Fruit fly (Drosophila melanogaster) whole organism, embryonic: ENCODE results near the gene Agpat2.

Experiments
- Awh ChIP-seq: fragments of 200-800 bp; sonication (Bioruptor generic); IDR thresholded peaks from 2 replicates; pipeline ENCODE4, ENCODE4 v1.3.6; 2022; ENCODE audit warnings: missing biosample characterization, missing genetic modification characterization
- B-H2 ChIP-seq: fragments of 200-800 bp; sonication (Bioruptor generic); optimal IDR thresholded peaks from 2 replicates; lab custom pipeline; 2018; ENCODE audit warnings: missing biosample characterization, mild to moderate bottlenecking, missing genetic modification characterization
- Blimp-1 ChIP-seq: fragments of 200-800 bp; sonication (Bioruptor generic); optimal IDR thresholded peaks from 3 replicates; lab custom pipeline; 2018; ENCODE audit warnings: missing biosample characterization, missing genetic modification characterization, mild to moderate bottlenecking, moderate library complexity, missing genetic modification reagents
- CG10321 ChIP-seq: fragments of 200-800 bp; sonication (Bioruptor generic); IDR thresholded peaks from 2 replicates; pipeline ENCODE4 v1.3.6; 2022; ENCODE audit warnings: missing biosample characterization, missing genetic modification characterization
- CG10431 ChIP-seq: fragments of 200-800 bp; sonication (Bioruptor generic); optimal IDR thresholded peaks from 3 replicates; lab custom pipeline; 2018; ENCODE audit warnings: missing biosample characterization, mild to moderate bottlenecking, missing genetic modification characterization
- CG10462 ChIP-seq: fragments of 200-800 bp; sonication (Bioruptor generic); optimal IDR thresholded peaks from 2 replicates; lab custom pipeline; 2016; ENCODE audit warnings: missing biosample characterization, missing genetic modification characterization
- CG11723 ChIP-seq: fragments of 200-800 bp; sonication (Bioruptor generic); optimal IDR thresholded peaks from 2 replicates; lab custom pipeline; 2017; ENCODE audit warnings: missing biosample characterization, mild to moderate bottlenecking, missing genetic modification characterization
- CG13624 ChIP-seq: fragments of 200-800 bp; sonication (Bioruptor generic); optimal IDR thresholded peaks from 2 replicates; lab custom pipeline; 2016; ENCODE audit warnings: missing biosample characterization, missing genetic modification characterization
- CG14710 ChIP-seq: fragments of 200-800 bp; sonication (Bioruptor generic); optimal IDR thresholded peaks from 3 replicates; lab custom pipeline; 2019; ENCODE audit warnings: missing biosample characterization, mild to moderate bottlenecking, missing genetic modification characterization, moderate library complexity
- CG15601 ChIP-seq: fragments of 200-800 bp; sonication (Bioruptor generic); optimal IDR thresholded peaks from 3 replicates; lab custom pipeline; 2019; ENCODE audit warnings: missing biosample characterization, mild to moderate bottlenecking, missing genetic modification characterization, moderate library complexity
- CG17361 ChIP-seq: fragments of 200-800 bp; sonication (Bioruptor generic); IDR thresholded peaks from 3 replicates; pipeline ENCODE4 v1.3.6; 2022; ENCODE audit warnings: missing biosample characterization, missing genetic modification characterization
- CG17829 ChIP-seq: fragments of 200-800 bp; optimal IDR thresholded peaks from 2 replicates; lab custom pipeline; 2019; ENCODE audit warnings: missing biosample characterization, mild to moderate bottlenecking, missing genetic modification characterization, moderate library complexity
- CG18764 ChIP-seq: fragments of 200-800 bp; sonication (Bioruptor generic); optimal IDR thresholded peaks from 3 replicates; lab custom pipeline; 2016; ENCODE audit warnings: missing biosample characterization, missing genetic modification characterization
- CG2712 ChIP-seq: fragments of 200-800 bp; optimal IDR thresholded peaks from 3 replicates; lab custom pipeline; 2019; ENCODE audit warnings: missing biosample characterization, mild to moderate bottlenecking, missing genetic modification characterization, moderate library complexity
- CG2875 ChIP-seq: fragments of 200-800 bp; sonication (Bioruptor generic); optimal IDR thresholded peaks from 2 replicates; lab custom pipeline; 2017; ENCODE audit warnings: missing biosample characterization, mild to moderate bottlenecking, missing genetic modification characterization, missing genetic modification reagents
- CG3407 ChIP-seq: fragments of 200-800 bp; sonication (Bioruptor generic); optimal IDR thresholded peaks from 2 replicates; lab custom pipeline; 2018; ENCODE audit warnings: missing biosample characterization, mild to moderate bottlenecking, missing genetic modification characterization
- CG42726 ChIP-seq: fragments of 200-800 bp; sonication (Bioruptor generic); IDR thresholded peaks from 2 replicates; pipeline ENCODE4 v1.3.6; 2022; ENCODE audit warnings: missing biosample characterization, missing genetic modification characterization; ENCODE audit not compliant: partially characterized antibody
- CG4328 ChIP-seq: fragments of 200-800 bp; sonication (Bioruptor generic); optimal IDR thresholded peaks from 3 replicates; lab custom pipeline; 2017; ENCODE audit warnings: missing biosample characterization, missing genetic modification reagents, missing genetic modification characterization
- CG7745 ChIP-seq: fragments of 200-800 bp; sonication (Bioruptor generic); optimal IDR thresholded peaks from 2 replicates; lab custom pipeline; 2018; ENCODE audit warnings: missing biosample characterization, mild to moderate bottlenecking, missing genetic modification characterization, moderate library complexity
- CG7963 ChIP-seq: fragments of 200-800 bp; sonication (Bioruptor generic); IDR thresholded peaks from 3 replicates; pipeline ENCODE4 v1.3.6; 2022; ENCODE audit warnings: missing biosample characterization, missing genetic modification characterization; ENCODE audit not compliant: partially characterized antibody
- CG9215 ChIP-seq: fragments of 200-800 bp; sonication (Bioruptor generic); IDR thresholded peaks from 2 replicates; pipeline ENCODE4 v1.3.6; 2022; ENCODE audit warnings: missing biosample characterization, missing genetic modification characterization
- Dp ChIP-seq: fragments of 200-800 bp; sonication (Bioruptor generic); optimal IDR thresholded peaks from 2 replicates; lab custom pipeline; 2018; ENCODE audit warnings: missing biosample characterization, mild to moderate bottlenecking, missing genetic modification characterization, moderate library complexity
- Ets65A ChIP-seq: fragments of 200-800 bp; sonication (Bioruptor generic); peaks from one replicate; lab custom pipeline; 2016; ENCODE audit warnings: missing biosample characterization, missing genetic modification characterization
- HLH3B ChIP-seq: fragments of 200-800 bp; sonication (Bioruptor generic); IDR thresholded peaks from 2 replicates; pipeline ENCODE4 v1.3.6; 2022; ENCODE audit warnings: missing biosample characterization, missing genetic modification characterization
- Hand ChIP-seq: fragments of 200-800 bp; sonication (Bioruptor generic); optimal IDR thresholded peaks from 2 replicates; lab custom pipeline; 2017; ENCODE audit warnings: mild to moderate bottlenecking, missing biosample characterization, missing genetic modification reagents, missing genetic modification characterization
- Med ChIP-seq: fragments of 200-800 bp; sonication (Bioruptor generic); peaks from one replicate; lab custom pipeline; 2016; ENCODE audit warnings: missing biosample characterization, missing genetic modification characterization, mild to moderate bottlenecking, inconsistent platforms, moderate library complexity
- Nf-YB ChIP-seq: fragments of 200-800 bp; sonication (Bioruptor generic); optimal IDR thresholded peaks from 3 replicates; lab custom pipeline; 2019; ENCODE audit warnings: missing biosample characterization, mild to moderate bottlenecking, missing genetic modification characterization, moderate library complexity
- NfI ChIP-seq: fragments of 200-800 bp; sonication (Bioruptor generic); optimal IDR thresholded peaks from 3 replicates; lab custom pipeline; 2018; ENCODE audit warnings: missing biosample characterization, mild to moderate bottlenecking, missing genetic modification characterization, moderate library complexity
- Opbp ChIP-seq: fragments of 200-800 bp; sonication (Bioruptor generic); IDR thresholded peaks from 3 replicates; pipeline ENCODE4 v1.3.6; 2022; ENCODE audit warnings: missing biosample characterization, missing genetic modification characterization; ENCODE audit not compliant: partially characterized antibody
- Optix ChIP-seq: fragments of 200-800 bp; sonication (Bioruptor generic); IDR thresholded peaks from 3 replicates; pipeline ENCODE4 v1.3.6; 2022; ENCODE audit warnings: missing biosample characterization, missing genetic modification characterization
- Rfx ChIP-seq: fragments of 200-800 bp; sonication (Bioruptor generic); IDR thresholded peaks from 2 replicates; pipeline ENCODE4 v1.3.6; 2022; ENCODE audit warnings: missing biosample characterization, missing genetic modification characterization
- Six4 ChIP-seq: fragments of 200-800 bp; sonication (Bioruptor generic); optimal IDR thresholded peaks from 2 replicates; lab custom pipeline; 2016; ENCODE audit warnings: missing biosample characterization, missing genetic modification characterization
- Ssrp ChIP-seq: fragments of 200-800 bp; sonication (Bioruptor generic); optimal IDR thresholded peaks from 2 replicates; lab custom pipeline; 2018; ENCODE audit warnings: missing biosample characterization, mild to moderate bottlenecking, missing genetic modification characterization, moderate library complexity
- az2 ChIP-seq: fragments of 200-800 bp; sonication (Bioruptor generic); optimal IDR thresholded peaks from 3 replicates; lab custom pipeline; 2016; ENCODE audit warnings: missing biosample characterization, missing genetic modification characterization
- btn ChIP-seq: fragments of 200-800 bp; sonication (Bioruptor generic); optimal IDR thresholded peaks from 2 replicates; lab custom pipeline; 2016; ENCODE audit warnings: missing biosample characterization, missing genetic modification characterization
- chm ChIP-seq: fragments of 200-800 bp; sonication (Bioruptor generic); IDR thresholded peaks from 2 replicates; pipeline ENCODE4 v1.3.6; 2022; ENCODE audit warnings: missing biosample characterization, missing genetic modification characterization
- danr ChIP-seq: fragments of 200-800 bp; sonication (Bioruptor generic); IDR thresholded peaks from 2 replicates; pipeline ENCODE4 v1.3.6; 2022; ENCODE audit warnings: missing biosample characterization, missing genetic modification characterization
- dmrt99B ChIP-seq: fragments of 200-800 bp; sonication (Bioruptor generic); optimal IDR thresholded peaks from 2 replicates; lab custom pipeline; 2018; ENCODE audit warnings: missing biosample characterization, mild to moderate bottlenecking, missing genetic modification characterization, moderate library complexity
- gfzf ChIP-seq: fragments of 200-800 bp; sonication (Bioruptor generic); optimal IDR thresholded peaks from 2 replicates; lab custom pipeline; 2016; ENCODE audit warnings: missing biosample characterization, mild to moderate bottlenecking, missing genetic modification characterization, moderate library complexity
- pan ChIP-seq, 4 experiments: fragments of >200 bp in 3 of 4; fragments of 200-800 bp in 1 of 4; sonication (Bioruptor generic) in 1 of 4; optimal IDR thresholded peaks in 3 of 4; IDR thresholded peaks in 1 of 4; 2 replicates each; pipeline versions ENCODE4 v1.3.6 to Lab custom; 2017 to 2022; ENCODE audit warnings: missing biosample characterization in 2 of 4, missing genetic modification characterization in 2 of 4, mixed read lengths in 1 of 4
- pfk ChIP-seq: fragments of 200-800 bp; sonication (Bioruptor generic); optimal IDR thresholded peaks from 2 replicates; lab custom pipeline; 2018; ENCODE audit warnings: missing biosample characterization, mild to moderate bottlenecking, missing genetic modification characterization, moderate library complexity
- pzg ChIP-seq: fragments of 200-800 bp; sonication (Bioruptor generic); optimal IDR thresholded peaks from 3 replicates; lab custom pipeline; 2018; ENCODE audit warnings: missing biosample characterization, mild to moderate bottlenecking, missing genetic modification characterization, moderate library complexity
- sens ChIP-seq: fragments of 200-800 bp; sonication (Bioruptor generic); peaks from one replicate; lab custom pipeline; 2016; ENCODE audit warnings: missing biosample characterization, missing genetic modification characterization
- sens-2 ChIP-seq: fragments of 200-800 bp; sonication (Bioruptor generic); IDR thresholded peaks from 2 replicates; pipeline ENCODE4 v1.3.6; 2022; ENCODE audit warnings: missing biosample characterization, missing genetic modification characterization
- ssp ChIP-seq: fragments of 200-800 bp; sonication (Bioruptor generic); IDR thresholded peaks from 2 replicates; pipeline ENCODE4 v1.3.6; 2022; ENCODE audit warnings: missing biosample characterization, missing genetic modification characterization
- tgo ChIP-seq: fragments of 200-800 bp; sonication (Bioruptor generic); IDR thresholded peaks from 3 replicates; pipeline ENCODE4 v1.3.6; 2022; ENCODE audit warnings: missing biosample characterization, missing genetic modification characterization
- tna ChIP-seq: fragments of 200-800 bp; sonication (Bioruptor generic); IDR thresholded peaks from 2 replicates; pipeline ENCODE4 v1.3.6; 2022; ENCODE audit warnings: missing biosample characterization, missing genetic modification characterization; ENCODE audit not compliant: partially characterized antibody
- unc-4 ChIP-seq: fragments of 200-800 bp; sonication (Bioruptor generic); IDR thresholded peaks from 2 replicates; pipeline ENCODE4 v1.3.6; 2022; ENCODE audit warnings: missing biosample characterization, missing genetic modification characterization; ENCODE audit not compliant: partially characterized antibody
- yki ChIP-seq: fragments of >200 bp; optimal IDR thresholded peaks from 3 replicates; lab custom pipeline; 2018
- z ChIP-seq: fragments of 200-800 bp; sonication (Bioruptor generic); IDR thresholded peaks from 3 replicates; pipeline ENCODE4 v1.3.6; 2022; ENCODE audit warnings: missing biosample characterization, missing genetic modification characterization
- zen ChIP-seq: fragments of 200-800 bp; sonication (Bioruptor generic); optimal IDR thresholded peaks from 3 replicates; lab custom pipeline; 2018; ENCODE audit warnings: missing biosample characterization, mild to moderate bottlenecking, missing genetic modification characterization, moderate library complexity

Gene Agpat2

DNA sequence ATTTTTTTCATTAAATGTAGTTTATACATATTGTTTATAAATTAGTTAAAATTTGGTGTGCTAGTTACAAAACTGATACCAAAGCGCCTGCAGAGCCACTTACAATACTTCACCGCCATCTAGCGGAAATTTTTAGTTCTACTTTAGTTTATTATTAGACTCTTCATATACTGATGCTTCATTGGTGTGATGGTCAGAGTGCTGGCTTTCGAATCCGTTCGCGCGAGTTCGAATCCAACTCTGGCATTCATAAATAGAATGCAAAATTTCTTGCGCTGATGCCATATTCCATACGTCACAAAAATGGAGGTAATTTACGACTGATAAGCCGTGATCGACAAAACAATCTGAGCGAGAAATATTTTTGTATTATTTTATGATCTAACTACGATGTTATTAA lies 21.8 kb upstream of the Agpat2 start (continued):
- TF ChIP-seq pfk (GFP tag; lab: Kevin White, UChicago) = no peak
- TF ChIP-seq dmrt99B = no peak
- no peak for TF ChIP-seq yki
- no peak for TF ChIP-seq CG17361 (GFP tag; lab: Robert Waterston, UW)
- no peak for TF ChIP-seq CG2875
- TF ChIP-seq CG18764 (GFP tag; lab: Kevin White, UChicago) = no peak
- TF ChIP-seq tgo (GFP tag; lab: Robert Waterston, UW) = no peak
- no peak for TF ChIP-seq CG9215 (GFP tag; lab: Robert Waterston, UW)
- no peak for TF ChIP-seq HLH3B (GFP tag; lab: Robert Waterston, UW)
- TF ChIP-seq CG11723 = no peak
- no peak for TF ChIP-seq CG7963
- peak; percentile 89 for TF ChIP-seq CG42726 (GFP tag; lab: Robert Waterston, UW)
- no peak for TF ChIP-seq Hand (GFP tag; lab: Kevin White, UChicago)
- no peak for TF ChIP-seq CG3407 (GFP tag; lab: Kevin White, UChicago)
- peak; percentile 87 for TF ChIP-seq sens (GFP tag; lab: Kevin White, UChicago)
- no peak for TF ChIP-seq pan (optimal IDR thresholded peaks at IDR 0.05; lab: Kevin White, UChicago)
- peak in 1 of 2 experiments; percentile 11 for TF ChIP-seq pan (GFP tag; optimal IDR thresholded peaks at IDR 0.05 in 1 of 2, IDR thresholded peaks at IDR 0.05 in 1 of 2)
- no peak for TF ChIP-seq Ssrp (tag; lab: Kevin White, UChicago)
- TF ChIP-seq NfI (GFP tag; lab: Kevin White, UChicago) = no peak
- TF ChIP-seq Dp (GFP tag; lab: Kevin White, UChicago) = no peak
- TF ChIP-seq Awh (GFP tag; lab: Robert Waterston, UW) = no peak
- TF ChIP-seq Blimp-1 (GFP tag; lab: Kevin White, UChicago) = no peak
- TF ChIP-seq Med (GFP tag; lab: Kevin White, UChicago) = peak; percentile 76
- TF ChIP-seq Ets65A (GFP tag; lab: Kevin White, UChicago) = no peak
- no peak for TF ChIP-seq CG13624 (GFP tag; lab: Kevin White, UChicago)
- TF ChIP-seq CG14710 (tag; lab: Kevin White, UChicago) = no peak
- no peak for TF ChIP-seq sens-2
- TF ChIP-seq z = no peak
- no peak for TF ChIP-seq Nf-YB (GFP tag; lab: Kevin White, UChicago)
- no peak for TF ChIP-seq danr
- no peak for TF ChIP-seq CG2712 (tag; lab: Kevin White, UChicago)
- no peak for TF ChIP-seq CG4328 (GFP tag; lab: Kevin White, UChicago)
- no peak for TF ChIP-seq CG15601
- no peak for TF ChIP-seq CG7745 (tag; lab: Kevin White, UChicago)
- no peak for TF ChIP-seq CG10321 (GFP tag; lab: Robert Waterston, UW)
- no peak for TF ChIP-seq zen (tag; lab: Kevin White, UChicago)
- no peak for TF ChIP-seq CG10462 (GFP tag; lab: Kevin White, UChicago)
- TF ChIP-seq CG10431 (GFP tag; lab: Kevin White, UChicago) = no peak
- TF ChIP-seq pzg = no peak
- no peak for TF ChIP-seq az2 (GFP tag; lab: Kevin White, UChicago)
- TF ChIP-seq chm = 0 out of 2 replicates have a peak, but pooled peaks have one; percentile 15
- TF ChIP-seq B-H2 = no peak
- peak; percentile 6 for TF ChIP-seq CG17829 (tag; lab: Kevin White, UChicago)
- TF ChIP-seq Rfx (GFP tag; lab: Robert Waterston, UW) = no peak
- TF ChIP-seq Optix (GFP tag; lab: Robert Waterston, UW) = no peak
- TF ChIP-seq Six4 (GFP tag; lab: Kevin White, UChicago) = no peak
- TF ChIP-seq ssp (GFP tag; lab: Robert Waterston, UW) = no peak
- peak; percentile 76 for TF ChIP-seq Opbp
- peak; percentile 39; the same call in 1 of the 2 replicates for TF ChIP-seq unc-4
- no peak for TF ChIP-seq btn
- no peak for TF ChIP-seq gfzf (GFP tag; lab: Kevin White, UChicago)
- peak; percentile 67; the same call in 1 of the 2 replicates for TF ChIP-seq tna (GFP tag; lab: Robert Waterston, UW)
